Fruit fly (Drosophila melanogaster) whole organism, adult: ENCODE measurements around the gene CG45002.
A peak's percentile ranks its signal among the peaks of the same experiment; 100 is the strongest.

Experiments used
- CG7045 ChIP-seq: fragments of 200-800 bp; sonication (Bioruptor generic); optimal IDR thresholded peaks from 2 replicates; lab custom pipeline; 2017; ENCODE audit warnings: missing biosample characterization, mild to moderate bottlenecking, missing genetic modification characterization
- CG7101 ChIP-seq: fragments of 200-800 bp; sonication (Bioruptor generic); optimal IDR thresholded peaks from 2 replicates; lab custom pipeline; 2018; ENCODE audit warnings: missing biosample characterization, mild to moderate bottlenecking, missing genetic modification characterization, moderate library complexity
- Clk ChIP-seq: fragments of 200-800 bp; sonication (Bioruptor generic); optimal IDR thresholded peaks from 2 replicates; lab custom pipeline; 2017; ENCODE audit warnings: missing biosample characterization, missing genetic modification characterization
- Mnt ChIP-seq: fragments of 200-800 bp; sonication (Bioruptor generic); optimal IDR thresholded peaks from 2 replicates; lab custom pipeline; 2016; ENCODE audit warnings: missing biosample characterization, mild to moderate bottlenecking, missing genetic modification characterization
- bab1 ChIP-seq: fragments of 200-800 bp; sonication (Bioruptor generic); optimal IDR thresholded peaks from 3 replicates; lab custom pipeline; 2019; ENCODE audit warnings: missing biosample characterization, mild to moderate bottlenecking, missing genetic modification characterization, moderate library complexity
- ovo ChIP-seq: fragments of 200-800 bp; sonication (Bioruptor generic); optimal IDR thresholded peaks from 2 replicates; lab custom pipeline; 2016; ENCODE audit warnings: missing biosample characterization, missing genetic modification characterization

- TF ChIP-seq ovo (GFP tag; lab: Kevin White, UChicago): no peak
- peak; percentile 0 for TF ChIP-seq CG7101 (tag; lab: Kevin White, UChicago)
- peak; percentile 27 for TF ChIP-seq bab1 (GFP tag; lab: Kevin White, UChicago)
- peak; percentile 48 for TF ChIP-seq Mnt
- TF ChIP-seq Clk (GFP tag; lab: Kevin White, UChicago): no peak
- no peak for TF ChIP-seq CG7045 (GFP tag; lab: Kevin White, UChicago)
Observed at dm6 chrX:17107401-17107916, 40.9 kb upstream of the CG45002 start, which contains the start of gene CG5004.
